Fruit fly (Drosophila melanogaster) whole organism, embryonic: ENCODE measurements around the gene CG7370.

Source experiments
- BEAF-32 ChIP-seq: fragments of 200-800 bp; sonication (Bioruptor generic); optimal IDR thresholded peaks from 3 replicates; lab custom pipeline; 2017; ENCODE audit warnings: missing biosample characterization, missing genetic modification characterization, mild to moderate bottlenecking, moderate library complexity, missing genetic modification reagents
- CG10462 ChIP-seq: fragments of 200-800 bp; sonication (Bioruptor generic); optimal IDR thresholded peaks from 2 replicates; lab custom pipeline; 2016; ENCODE audit warnings: missing biosample characterization, missing genetic modification characterization
- CG10979 ChIP-seq: fragments of 200-800 bp; sonication (Bioruptor generic); optimal IDR thresholded peaks from 2 replicates; lab custom pipeline; 2018; ENCODE audit warnings: missing biosample characterization, mild to moderate bottlenecking, missing genetic modification characterization, moderate library complexity
- CG12155 ChIP-seq: fragments of 200-800 bp; sonication (Bioruptor generic); optimal IDR thresholded peaks from 3 replicates; lab custom pipeline; 2016; ENCODE audit warnings: missing biosample characterization, missing genetic modification characterization
- CG12391 ChIP-seq: fragments of 200-800 bp; sonication (Bioruptor generic); optimal IDR thresholded peaks from 3 replicates; lab custom pipeline; 2018; ENCODE audit warnings: missing biosample characterization, mild to moderate bottlenecking, missing genetic modification characterization, moderate library complexity
- CG14050 ChIP-seq: fragments of 200-800 bp; sonication (Bioruptor generic); IDR thresholded peaks from 3 replicates; pipeline ENCODE4 v1.3.6; 2022; ENCODE audit warnings: missing biosample characterization, missing genetic modification characterization
- CG15479 ChIP-seq: fragments of 200-800 bp; sonication (Bioruptor generic); optimal IDR thresholded peaks from 3 replicates; lab custom pipeline; 2019; ENCODE audit warnings: missing biosample characterization, mild to moderate bottlenecking, missing genetic modification characterization, moderate library complexity
- CG18011 ChIP-seq: fragments of 200-800 bp; sonication (Bioruptor generic); optimal IDR thresholded peaks from 2 replicates; lab custom pipeline; 2017; ENCODE audit warnings: missing biosample characterization, missing genetic modification characterization, mild to moderate bottlenecking, moderate library complexity, missing genotype
- CG2678 ChIP-seq: fragments of 200-800 bp; sonication (Bioruptor generic); optimal IDR thresholded peaks from 3 replicates; lab custom pipeline; 2019; ENCODE audit warnings: missing biosample characterization, mild to moderate bottlenecking, missing genetic modification characterization, moderate library complexity
- CG32772 ChIP-seq: fragments of 200-800 bp; sonication (Bioruptor generic); IDR thresholded peaks from 2 replicates; pipeline ENCODE4 v1.3.6; 2022; ENCODE audit warnings: missing biosample characterization, missing genetic modification characterization
- CG3995 ChIP-seq: fragments of 200-800 bp; sonication (Bioruptor generic); optimal IDR thresholded peaks from 3 replicates; lab custom pipeline; 2016; ENCODE audit warnings: missing biosample characterization, missing genetic modification characterization
- CG42726 ChIP-seq: fragments of 200-800 bp; sonication (Bioruptor generic); IDR thresholded peaks from 2 replicates; pipeline ENCODE4 v1.3.6; 2022; ENCODE audit warnings: missing biosample characterization, missing genetic modification characterization; ENCODE audit not compliant: partially characterized antibody
- CG4854 ChIP-seq: fragments of 200-800 bp; sonication (Bioruptor generic); optimal IDR thresholded peaks from 2 replicates; lab custom pipeline; 2016; ENCODE audit warnings: missing biosample characterization, missing genetic modification characterization, inconsistent platforms
- CG8089 ChIP-seq: fragments of 200-800 bp; sonication (Bioruptor generic); optimal IDR thresholded peaks from 3 replicates; lab custom pipeline; 2016; ENCODE audit warnings: missing biosample characterization, missing genetic modification characterization
- CG8765 ChIP-seq: fragments of 200-800 bp; sonication (Bioruptor generic); IDR thresholded peaks from 2 replicates; pipeline ENCODE4 v1.3.6; 2022; ENCODE audit warnings: missing biosample characterization, missing genetic modification characterization
- CG8924 ChIP-seq: fragments of 200-800 bp; optimal IDR thresholded peaks from 3 replicates; lab custom pipeline; 2019; ENCODE audit warnings: missing biosample characterization, mild to moderate bottlenecking, missing genetic modification characterization, moderate library complexity
- CG9437 ChIP-seq: fragments of 200-800 bp; sonication (Bioruptor generic); optimal IDR thresholded peaks from 2 replicates; lab custom pipeline; 2018; ENCODE audit warnings: missing biosample characterization, mild to moderate bottlenecking, missing genetic modification characterization
- CoRest ChIP-seq: fragments of 200-800 bp; sonication (Bioruptor generic); optimal IDR thresholded peaks from 3 replicates; lab custom pipeline; 2018; ENCODE audit warnings: missing biosample characterization, mild to moderate bottlenecking, missing genetic modification characterization, moderate library complexity
- D ChIP-seq, 2 experiments: fragments of 200-800 bp in 1 of 2; fragments of >200 bp in 1 of 2; sonication (Bioruptor generic) in 1 of 2; optimal IDR thresholded peaks; 2 replicates in 1 of 2; 3 replicates in 1 of 2; lab custom pipeline; 2017; ENCODE audit warnings: mild to moderate bottlenecking in 1 of 2, missing biosample characterization in 1 of 2, missing genetic modification characterization in 1 of 2, missing genetic modification reagents in 1 of 2
- E2f1 ChIP-seq: fragments of 200-800 bp; sonication (Bioruptor generic); IDR thresholded peaks from 2 replicates; pipeline ENCODE4 v1.3.6; 2022; ENCODE audit warnings: missing biosample characterization, missing genetic modification characterization
- Gsc ChIP-seq: fragments of 200-800 bp; sonication (Bioruptor generic); IDR thresholded peaks from 2 replicates; pipeline ENCODE4 v1.3.6; 2022; ENCODE audit warnings: missing biosample characterization, missing genetic modification characterization
- Gug ChIP-seq: fragments of 200-800 bp; sonication (Bioruptor generic); IDR thresholded peaks from 4 replicates; pipeline ENCODE4 v1.3.6; 2022; ENCODE audit warnings: missing biosample characterization, missing genetic modification characterization
- H2.0 ChIP-seq: fragments of 200-800 bp; sonication (Bioruptor generic); IDR thresholded peaks from 2 replicates; pipeline ENCODE4 v1.3.6; 2022; ENCODE audit warnings: missing biosample characterization, missing genetic modification characterization
- HLHmδ ChIP-seq: fragments of 200-800 bp; sonication (Bioruptor generic); optimal IDR thresholded peaks from 2 replicates; lab custom pipeline; 2018; ENCODE audit warnings: missing biosample characterization, mild to moderate bottlenecking, missing genetic modification characterization, moderate library complexity
- Lpt ChIP-seq: fragments of >200 bp; optimal IDR thresholded peaks from 2 replicates; lab custom pipeline; 2018; ENCODE audit warnings: missing biosample characterization, missing genetic modification characterization
- Opbp ChIP-seq: fragments of 200-800 bp; sonication (Bioruptor generic); IDR thresholded peaks from 3 replicates; pipeline ENCODE4 v1.3.6; 2022; ENCODE audit warnings: missing biosample characterization, missing genetic modification characterization; ENCODE audit not compliant: partially characterized antibody
- Ptx1 ChIP-seq: fragments of 200-800 bp; sonication (Bioruptor generic); IDR thresholded peaks from 2 replicates; pipeline ENCODE4 v1.3.6; 2022; ENCODE audit warnings: missing biosample characterization, missing genetic modification characterization
- Sox102F ChIP-seq: fragments of 200-800 bp; sonication (Bioruptor generic); optimal IDR thresholded peaks from 2 replicates; lab custom pipeline; 2018; ENCODE audit warnings: missing biosample characterization, mild to moderate bottlenecking, missing genetic modification characterization, moderate library complexity
- Xrp1 ChIP-seq: fragments of 200-800 bp; sonication (Bioruptor generic); IDR thresholded peaks from 2 replicates; pipeline ENCODE4 v1.3.6; 2022; ENCODE audit warnings: missing biosample characterization, missing genetic modification characterization
- al ChIP-seq: fragments of 200-800 bp; sonication (Bioruptor generic); IDR thresholded peaks from 2 replicates; pipeline ENCODE4 v1.3.6; 2022; ENCODE audit warnings: missing biosample characterization, missing genetic modification characterization
- ara ChIP-seq: fragments of 200-800 bp; sonication (Bioruptor generic); IDR thresholded peaks from 2 replicates; pipeline ENCODE4 v1.3.6; 2022; ENCODE audit warnings: missing biosample characterization, missing genetic modification characterization
- ash1 ChIP-seq: fragments of 200-800 bp; sonication (Bioruptor generic); optimal IDR thresholded peaks from 2 replicates; lab custom pipeline; 2018; ENCODE audit warnings: missing biosample characterization, mild to moderate bottlenecking, missing genetic modification characterization
- crol ChIP-seq: fragments of 200-800 bp; sonication (Bioruptor generic); IDR thresholded peaks from 2 replicates; pipeline ENCODE4 v1.3.6; 2022; ENCODE audit warnings: missing biosample characterization, missing genetic modification characterization
- dan ChIP-seq: fragments of 200-800 bp; sonication (Bioruptor generic); IDR thresholded peaks from 2 replicates; pipeline ENCODE4 v1.3.6; 2022; ENCODE audit warnings: missing biosample characterization, missing genetic modification characterization
- dm ChIP-seq: fragments of 200-800 bp; sonication (Bioruptor generic); optimal IDR thresholded peaks from 3 replicates; lab custom pipeline; 2016; ENCODE audit warnings: missing biosample characterization, missing genetic modification characterization
- gem ChIP-seq: fragments of 200-800 bp; sonication (Bioruptor generic); optimal IDR thresholded peaks from 2 replicates; lab custom pipeline; 2019; ENCODE audit warnings: missing biosample characterization, mild to moderate bottlenecking, missing genetic modification characterization, moderate library complexity
- hbn ChIP-seq: fragments of 200-800 bp; sonication (Bioruptor generic); IDR thresholded peaks from 2 replicates; pipeline ENCODE4 v1.3.6; 2022; ENCODE audit warnings: missing biosample characterization, missing genetic modification characterization; ENCODE audit not compliant: partially characterized antibody
- her ChIP-seq: fragments of 200-800 bp; sonication (Bioruptor generic); optimal IDR thresholded peaks from 2 replicates; lab custom pipeline; 2016; ENCODE audit warnings: missing biosample characterization, missing genetic modification characterization
- ind ChIP-seq: fragments of 200-800 bp; sonication (Bioruptor generic); optimal IDR thresholded peaks from 3 replicates; lab custom pipeline; 2016; ENCODE audit warnings: missing biosample characterization, missing genetic modification characterization
- nom ChIP-seq: fragments of 200-800 bp; sonication (Bioruptor generic); optimal IDR thresholded peaks from 2 replicates; lab custom pipeline; 2017; ENCODE audit warnings: missing biosample characterization, missing genetic modification characterization, mild to moderate bottlenecking, moderate library complexity, missing genetic modification reagents
- pfk ChIP-seq: fragments of 200-800 bp; sonication (Bioruptor generic); optimal IDR thresholded peaks from 2 replicates; lab custom pipeline; 2018; ENCODE audit warnings: missing biosample characterization, mild to moderate bottlenecking, missing genetic modification characterization, moderate library complexity
- salm ChIP-seq: fragments of 200-800 bp; sonication (Bioruptor generic); optimal IDR thresholded peaks from 2 replicates; lab custom pipeline; 2018; ENCODE audit warnings: missing biosample characterization, mild to moderate bottlenecking, missing genetic modification characterization
- sd ChIP-seq: fragments of 200-800 bp; sonication (Bioruptor generic); optimal IDR thresholded peaks from 3 replicates; lab custom pipeline; 2018; ENCODE audit warnings: missing biosample characterization, mild to moderate bottlenecking, missing genetic modification characterization, moderate library complexity
- sim ChIP-seq: fragments of 200-800 bp; sonication (Bioruptor generic); IDR thresholded peaks from 2 replicates; pipeline ENCODE4 v1.3.6; 2022; ENCODE audit warnings: missing biosample characterization, missing genetic modification characterization
- slp2 ChIP-seq: fragments of 200-800 bp; sonication (Bioruptor generic); optimal IDR thresholded peaks from 2 replicates; lab custom pipeline; 2016; ENCODE audit warnings: missing biosample characterization, missing genetic modification characterization
- sob ChIP-seq: fragments of 200-800 bp; sonication (Bioruptor generic); IDR thresholded peaks from 2 replicates; pipeline ENCODE4 v1.3.6; 2022; ENCODE audit warnings: missing biosample characterization, missing genetic modification characterization
- ssp ChIP-seq: fragments of 200-800 bp; sonication (Bioruptor generic); IDR thresholded peaks from 2 replicates; pipeline ENCODE4 v1.3.6; 2022; ENCODE audit warnings: missing biosample characterization, missing genetic modification characterization
- tap ChIP-seq: fragments of 200-800 bp; optimal IDR thresholded peaks from 3 replicates; lab custom pipeline; 2019; ENCODE audit warnings: missing biosample characterization, mild to moderate bottlenecking, missing genetic modification characterization, moderate library complexity
- unpg ChIP-seq: fragments of 200-800 bp; sonication (Bioruptor generic); optimal IDR thresholded peaks from 3 replicates; lab custom pipeline; 2018; ENCODE audit warnings: missing biosample characterization, mild to moderate bottlenecking, missing genetic modification characterization, moderate library complexity
- z ChIP-seq: fragments of 200-800 bp; sonication (Bioruptor generic); IDR thresholded peaks from 3 replicates; pipeline ENCODE4 v1.3.6; 2022; ENCODE audit warnings: missing biosample characterization, missing genetic modification characterization

The CG7370 gene

DNA sequence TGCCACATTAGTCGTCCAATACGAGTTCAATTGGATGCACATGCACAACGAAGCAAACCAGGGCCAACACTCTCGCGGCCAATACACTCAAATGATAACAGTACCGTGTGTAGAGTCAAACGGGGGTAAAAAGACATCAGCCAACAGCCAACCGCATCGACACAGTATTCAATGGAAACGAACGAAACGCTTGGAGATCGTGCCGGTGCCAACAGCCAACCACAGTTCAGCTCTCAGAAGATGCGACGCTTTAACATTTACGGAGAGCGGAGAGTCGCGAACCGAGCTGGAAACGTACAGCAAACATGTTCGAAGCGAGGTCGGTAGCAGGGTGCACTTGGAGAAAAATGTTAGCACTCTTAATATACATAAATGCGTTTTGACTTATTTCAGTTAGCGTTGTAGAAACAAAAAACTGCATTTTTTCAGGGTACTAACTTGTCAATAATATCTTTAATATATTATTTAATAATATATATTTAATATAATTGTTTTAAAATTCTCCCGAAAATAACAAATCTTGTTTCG is 38.5 kb downstream of the CG7370 start (continued):
- TF ChIP-seq H2.0 (GFP tag; lab: Robert Waterston, UW), result peak; percentile 54; the same call in 1 of the 2 replicates
- TF ChIP-seq unpg (GFP tag; lab: Kevin White, UChicago), result no peak
- TF ChIP-seq CG12391, result peak; percentile 82
- no peak for TF ChIP-seq dan (GFP tag; lab: Robert Waterston, UW)
- TF ChIP-seq Lpt (GFP tag; lab: Kevin White, UChicago), result no peak
- no peak for TF ChIP-seq z (GFP tag; lab: Robert Waterston, UW)
- TF ChIP-seq BEAF-32 (GFP tag; lab: Kevin White, UChicago), result no peak
- TF ChIP-seq ssp (GFP tag; lab: Robert Waterston, UW), result peak; percentile 38; the same call in 1 of the 2 replicates
- TF ChIP-seq CoRest (tag; lab: Kevin White, UChicago), result peak; percentile 75
- TF ChIP-seq sim (GFP tag; lab: Robert Waterston, UW), result peak; percentile 59; the same call in 1 of the 2 replicates
- TF ChIP-seq CG4854, result no peak
- no peak for TF ChIP-seq slp2 (GFP tag; lab: Kevin White, UChicago)
- peak; percentile 8; the same call in 1 of the 2 replicates for TF ChIP-seq Gsc
- TF ChIP-seq sob (GFP tag; lab: Robert Waterston, UW), result no peak; the same call in 1 of the 2 replicates
- no peak for TF ChIP-seq CG8765 (GFP tag; lab: Robert Waterston, UW)
- TF ChIP-seq al (GFP tag; lab: Robert Waterston, UW), result no peak
- no peak for TF ChIP-seq CG15479
- TF ChIP-seq hbn, result no peak
- peak; percentile 16 for TF ChIP-seq CG10462 (GFP tag; lab: Kevin White, UChicago)
- TF ChIP-seq crol (GFP tag; lab: Robert Waterston, UW), result no peak
- TF ChIP-seq ind (GFP tag; lab: Kevin White, UChicago), result peak; percentile 49
- no peak for TF ChIP-seq pfk (GFP tag; lab: Kevin White, UChicago)
- no peak for TF ChIP-seq CG2678 (tag; lab: Kevin White, UChicago)
- no peak for TF ChIP-seq CG3995 (GFP tag; lab: Kevin White, UChicago)
- TF ChIP-seq salm (tag; lab: Kevin White, UChicago), result no peak
- TF ChIP-seq tap (tag; lab: Kevin White, UChicago), result peak; percentile 48
- TF ChIP-seq D (optimal IDR thresholded peaks at IDR 0.05; lab: Kevin White, UChicago), result no peak
- peak; percentile 68 for TF ChIP-seq D (GFP tag; optimal IDR thresholded peaks at IDR 0.05; lab: Kevin White, UChicago)
- TF ChIP-seq CG14050 (GFP tag; lab: Robert Waterston, UW), result peak; percentile 61
- peak; percentile 46 for TF ChIP-seq CG9437 (GFP tag; lab: Kevin White, UChicago)
- no peak for TF ChIP-seq CG8089
- no peak for TF ChIP-seq Opbp (GFP tag; lab: Robert Waterston, UW)
- no peak for TF ChIP-seq her (GFP tag; lab: Kevin White, UChicago)
- peak; percentile 80 for TF ChIP-seq ara
- TF ChIP-seq dm (GFP tag; lab: Kevin White, UChicago), result no peak
- peak; percentile 85 for TF ChIP-seq CG10979 (tag; lab: Kevin White, UChicago)
- peak; percentile 87 for TF ChIP-seq gem
- no peak for TF ChIP-seq ash1 (GFP tag; lab: Kevin White, UChicago)
- no peak for TF ChIP-seq nom (GFP tag; lab: Kevin White, UChicago)
- peak; percentile 35; the same call in 1 of the 4 replicates for TF ChIP-seq Gug (GFP tag; lab: Robert Waterston, UW)
- TF ChIP-seq CG32772, result peak; percentile 44
- no peak for TF ChIP-seq CG18011 (GFP tag; lab: Kevin White, UChicago)
- TF ChIP-seq Xrp1 (GFP tag; lab: Robert Waterston, UW), result peak; percentile 86
- peak; percentile 23 for TF ChIP-seq CG12155 (GFP tag; lab: Kevin White, UChicago)
- TF ChIP-seq Sox102F (GFP tag; lab: Kevin White, UChicago), result peak; percentile 77
- TF ChIP-seq Ptx1 (GFP tag; lab: Robert Waterston, UW), result no peak; the same call in 1 of the 2 replicates
- TF ChIP-seq E2f1 (GFP tag; lab: Robert Waterston, UW), result peak; percentile 52; the same call in 1 of the 2 replicates
- TF ChIP-seq HLHmδ (GFP tag; lab: Kevin White, UChicago), result no peak
- TF ChIP-seq CG42726 (GFP tag; lab: Robert Waterston, UW), result no peak
- TF ChIP-seq CG8924 (tag; lab: Kevin White, UChicago), result peak; percentile 71
- no peak for TF ChIP-seq sd (tag; lab: Kevin White, UChicago)
